Fruit fly (Drosophila melanogaster) Kc167 (cell line): ENCODE results near the gene Acsf3.

Experiments
- Myc ChIP-seq: fragments of >200 bp; optimal IDR thresholded peaks from 2 replicates; lab custom pipeline; 2017; ENCODE audit warnings: missing external identifiers
- insv ChIP-seq: fragments of >200 bp; optimal IDR thresholded peaks from 3 replicates; lab custom pipeline; 2018; ENCODE audit warnings: missing external identifiers
- psq ChIP-seq: fragments of >200 bp; optimal IDR thresholded peaks from 2 replicates; lab custom pipeline; 2017; ENCODE audit warnings: missing external identifiers
- ttk ChIP-seq: sonication (Bioruptor generic); optimal IDR thresholded peaks from 2 replicates; lab custom pipeline; 2017; ENCODE audit warnings: missing external identifiers

dm6 chrX:7318464-7318863 lies 10.4 kb upstream of the Acsf3 start:
- no peak for TF ChIP-seq psq (lab: Kevin White, UChicago)
- TF ChIP-seq ttk (lab: Kevin White, UChicago): no peak
- TF ChIP-seq insv: no peak
- TF ChIP-seq Myc (lab: Kevin White, UChicago): no peak
